Worm (Caenorhabditis elegans) whole organism, L2 larva: ENCODE measurements around the gene F26F4.12.

Experiments used
- C34F6.9 ChIP-seq: fragments of 150-350 bp; optimal IDR thresholded peaks from 2 replicates; lab custom pipeline; 2014; ENCODE audit warnings: missing biosample characterization, missing genetic modification characterization
- R02D3.7 ChIP-seq: fragments of 150-350 bp; optimal IDR thresholded peaks from 2 replicates; lab custom pipeline; 2014; ENCODE audit warnings: missing biosample characterization, missing genetic modification characterization
- aly-2 ChIP-seq: fragments of 150-350 bp; optimal IDR thresholded peaks from 2 replicates; lab custom pipeline; 2014; ENCODE audit warnings: missing biosample characterization, missing genetic modification characterization
- ama-1 ChIP-seq: fragments of 150-350 bp; optimal IDR thresholded peaks from 2 replicates; lab custom pipeline; 2018; ENCODE audit warnings: inconsistent platforms
- dmd-4 ChIP-seq: sonication (generic microtip); optimal IDR thresholded peaks from 2 replicates; lab custom pipeline; 2017; ENCODE audit warnings: missing biosample characterization, missing genetic modification characterization
- fos-1 ChIP-seq: fragments of 150-350 bp; optimal IDR thresholded peaks from 2 replicates; lab custom pipeline; 2014; ENCODE audit warnings: missing biosample characterization, missing genetic modification characterization
- nhr-11 ChIP-seq: fragments of 150-350 bp; optimal IDR thresholded peaks from 2 replicates; lab custom pipeline; 2014; ENCODE audit warnings: missing biosample characterization, missing genetic modification characterization
- sem-4 ChIP-seq: fragments of 150-350 bp; optimal IDR thresholded peaks from 2 replicates; lab custom pipeline; 2014; ENCODE audit warnings: missing biosample characterization, missing genetic modification reagents, missing genetic modification characterization
- skn-1 ChIP-seq: sonication (generic microtip); optimal IDR thresholded peaks from 2 replicates; lab custom pipeline; 2017; ENCODE audit warnings: missing biosample characterization, missing genetic modification characterization
- snpc-4 ChIP-seq: fragments of 150-350 bp; optimal IDR thresholded peaks from 2 replicates; lab custom pipeline; 2014; ENCODE audit warnings: missing biosample characterization, missing genetic modification characterization
- ztf-11 ChIP-seq: sonication (generic microtip); optimal IDR thresholded peaks from 2 replicates; lab custom pipeline; 2017; ENCODE audit warnings: missing biosample characterization, missing genetic modification characterization

DNA sequence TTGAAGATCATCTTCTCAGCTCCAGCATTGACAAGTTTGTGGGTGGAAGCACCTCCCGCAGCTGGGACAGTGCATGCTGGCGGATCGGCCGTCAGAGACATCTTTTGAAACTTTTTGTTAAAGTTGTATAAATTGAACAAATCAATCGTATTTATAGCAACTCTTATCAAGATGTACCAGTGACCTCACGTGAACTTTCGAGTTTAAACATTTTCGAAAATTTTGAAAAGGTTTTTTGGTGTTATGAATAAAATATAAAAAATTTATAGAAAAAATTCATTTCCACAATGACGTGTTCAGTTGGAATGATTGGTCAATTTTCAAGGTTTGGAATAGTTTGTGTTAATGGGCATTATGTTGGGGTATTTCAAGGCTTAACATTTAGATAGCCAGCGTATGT lies 41.2 kb downstream of the F26F4.12 start, which contains the start of the genes msd-4 and C35D10.3:
- no peak for TF ChIP-seq skn-1
- TF ChIP-seq dmd-4 (tag; lab: Kevin White, UChicago), result no peak
- TF ChIP-seq sem-4, result no peak
- no peak for TF ChIP-seq ztf-11 (tag; lab: Kevin White, UChicago)
- TF ChIP-seq ama-1 (lab: Kevin White, UChicago), result no peak
- TF ChIP-seq C34F6.9, result no peak
- no peak for TF ChIP-seq snpc-4 (tag; lab: Kevin White, UChicago)
- no peak for TF ChIP-seq fos-1 (tag; lab: Kevin White, UChicago)
- no peak for TF ChIP-seq nhr-11 (tag; lab: Kevin White, UChicago)
- no peak for TF ChIP-seq aly-2
- TF ChIP-seq R02D3.7 (tag; lab: Kevin White, UChicago), result no peak
